Worm (Caenorhabditis elegans): ENCODE measurements around the gene Y53G8AL.3.

DNA sequence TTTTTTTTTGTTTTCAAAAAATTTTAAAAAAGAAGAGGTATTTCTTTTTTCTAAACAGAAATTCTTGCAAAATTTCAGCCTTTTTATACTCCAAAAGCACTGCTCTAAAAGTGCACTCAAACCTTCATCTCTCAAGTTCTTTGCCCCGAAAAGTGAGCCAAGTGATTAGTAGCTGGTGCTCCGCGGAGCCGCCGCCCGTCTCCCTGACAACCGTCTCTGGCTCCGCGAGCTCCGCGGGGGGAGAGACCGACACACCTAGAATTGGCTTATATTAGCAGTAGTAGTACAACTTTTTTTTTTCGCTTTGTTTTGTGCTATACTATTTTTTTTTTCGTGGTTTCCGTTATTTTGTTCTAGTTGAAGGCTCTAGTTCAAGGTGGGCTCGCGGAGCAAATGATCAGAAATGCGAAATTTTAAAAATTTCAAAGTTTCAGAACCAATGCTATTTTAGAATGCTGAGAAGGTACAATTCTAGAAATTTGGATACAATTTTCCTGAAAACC is 20.2 kb downstream of the Y53G8AL.3 start, which contains the start of gene Y53G8AL.1:
- TF ChIP-seq unc-98 (GFP tag; IDR thresholded peaks at IDR 0.05), result no peak
- no peak for TF ChIP-seq lin-15B (tag; optimal IDR thresholded peaks at IDR 0.05)
- TF ChIP-seq nhr-28 (tag; optimal IDR thresholded peaks at IDR 0.05), result no peak
